Worm (Caenorhabditis elegans): ENCODE data around the gene C04G2.10.

Gene C04G2.10

ce11 chrIV:10085401-10086187 lies 29.6 kb upstream of the C04G2.10 start, which contains the start of the genes col-2 and ndc-80 (continued):
- TF ChIP-seq sox-2 (GFP tag; IDR thresholded peaks at IDR 0.05) = no peak
- TF ChIP-seq hlh-13 (GFP tag; optimal IDR thresholded peaks at IDR 0.05) = no peak

ce11 chrIV:10089777-10090176 lies 25.5 kb upstream of the C04G2.10 start, which contains the start of gene ttr-39:
TSS of gene ttr-39 (minus strand) at chrIV:10089877.
- no peak for TF ChIP-seq K09A11.1 (tag; optimal IDR thresholded peaks at IDR 0.05; ENCODE audit: insufficient read depth)
- TF ChIP-seq ceh-45 (GFP tag; IDR thresholded peaks at IDR 0.05) = no peak
- no peak for TF ChIP-seq pax-1 (tag; optimal IDR thresholded peaks at IDR 0.05)
- no peak for TF ChIP-seq hlh-30 (tag; optimal IDR thresholded peaks at IDR 0.05; ENCODE audit: insufficient read depth)
- no peak for TF ChIP-seq ceh-6 (GFP tag; optimal IDR thresholded peaks at IDR 0.05)
- no peak for TF ChIP-seq T23F11.4 (GFP tag; optimal IDR thresholded peaks at IDR 0.05)
- TF ChIP-seq nfya-1 (tag; optimal IDR thresholded peaks at IDR 0.05) = no peak
- TF ChIP-seq ttx-3 (tag; optimal IDR thresholded peaks at IDR 0.05) = no peak
- no peak for TF ChIP-seq unc-3 (GFP tag; conservative IDR thresholded peaks at IDR 0.05)
- no peak for TF ChIP-seq unc-3 (tag; optimal IDR thresholded peaks at IDR 0.05)
- TF ChIP-seq rnt-1 (tag; optimal IDR thresholded peaks at IDR 0.05) = no peak
- no peak for TF ChIP-seq tbx-7 (tag; optimal IDR thresholded peaks at IDR 0.05)
- no peak for TF ChIP-seq pat-9 (tag; optimal IDR thresholded peaks at IDR 0.05)
- no peak for TF ChIP-seq ceh-9 (tag; optimal IDR thresholded peaks at IDR 0.05)
- TF ChIP-seq eyg-1 (tag; optimal IDR thresholded peaks at IDR 0.05) = no peak

- TF ChIP-seq Y22D7AL.16 (tag; optimal IDR thresholded peaks at IDR 0.05) (no peak), sdc-2 (tag; optimal IDR thresholded peaks at IDR 0.05) (no peak), unc-3 (GFP tag; conservative IDR thresholded peaks at IDR 0.05) (no peak), unc-3 (tag; optimal IDR thresholded peaks at IDR 0.05) (no peak), lin-11 (tag; optimal IDR thresholded peaks at IDR 0.05) (no peak), syd-9 (tag; optimal IDR thresholded peaks at IDR 0.05) (no peak), pha-2 (tag; optimal IDR thresholded peaks at IDR 0.05) (no peak), odd-2 (tag; optimal IDR thresholded peaks at IDR 0.05) (no peak), ahr-1 (tag; optimal IDR thresholded peaks at IDR 0.05) (no peak), dmd-4 (tag; optimal IDR thresholded peaks at IDR 0.05; ENCODE audit: borderline replicate concordance) (no peak), ceh-6 (GFP tag; optimal IDR thresholded peaks at IDR 0.05) (no peak), ceh-2 (tag; optimal IDR thresholded peaks at IDR 0.05) (no peak), ref-2 (tag; optimal IDR thresholded peaks at IDR 0.05) (no peak), ceh-48 (tag; optimal IDR thresholded peaks at IDR 0.05) (no peak), pros-1 (tag; optimal IDR thresholded peaks at IDR 0.05) (no peak), ceh-18 (tag; optimal IDR thresholded peaks at IDR 0.05) (no peak), elt-4 (tag; optimal IDR thresholded peaks at IDR 0.05) (no peak), ceh-9 (tag; optimal IDR thresholded peaks at IDR 0.05) (no peak), ceh-22 (tag; optimal IDR thresholded peaks at IDR 0.05) (no peak)
Measured at ce11 chrIV:10090358-10090757, 24.9 kb upstream of the C04G2.10 start, which contains the start of gene ttbk-5. TSS of gene ttbk-5 (plus strand) at chrIV:10090658.

ce11 chrIV:10095171-10095570 lies 20.1 kb upstream of the C04G2.10 start, which contains the start of the genes C04G2.5 and msp-36:
TSS of gene C04G2.5 (minus strand) at chrIV:10095271.
TSS of gene msp-36 (plus strand) at chrIV:10095433.
- TF ChIP-seq T23F11.4 (GFP tag; optimal IDR thresholded peaks at IDR 0.05) (no peak), lin-11 (tag; optimal IDR thresholded peaks at IDR 0.05) (no peak), hlh-13 (GFP tag; optimal IDR thresholded peaks at IDR 0.05) (no peak), nhr-11 (tag; optimal IDR thresholded peaks at IDR 0.05) (no peak), ttx-3 (tag; optimal IDR thresholded peaks at IDR 0.05) (no peak), ahr-1 (tag; optimal IDR thresholded peaks at IDR 0.05) (no peak), ceh-48 (tag; optimal IDR thresholded peaks at IDR 0.05) (no peak), ref-2 (tag; optimal IDR thresholded peaks at IDR 0.05) (no peak), ceh-31 (tag; optimal IDR thresholded peaks at IDR 0.05) (no peak), ceh-22 (tag; optimal IDR thresholded peaks at IDR 0.05) (no peak), unc-3 (GFP tag; conservative IDR thresholded peaks at IDR 0.05) (no peak), unc-3 (tag; optimal IDR thresholded peaks at IDR 0.05) (no peak), ceh-30 (tag; optimal IDR thresholded peaks at IDR 0.05) (no peak), nhr-232 (tag; optimal IDR thresholded peaks at IDR 0.05) (no peak), eyg-1 (tag; optimal IDR thresholded peaks at IDR 0.05) (no peak), ceh-6 (GFP tag; optimal IDR thresholded peaks at IDR 0.05) (no peak), Y22D7AL.16 (tag; optimal IDR thresholded peaks at IDR 0.05) (no peak), C38D4.7 (GFP tag; optimal IDR thresholded peaks at IDR 0.05) (no peak), sox-2 (GFP tag; IDR thresholded peaks at IDR 0.05) (no peak), unc-86 (tag; optimal IDR thresholded peaks at IDR 0.05) (no peak)
